Worm (Caenorhabditis elegans) whole organism, young adult: Measurements from ENCODE around the gene Y57G7A.6.

ENCODE experiments used
- B0336.3 ChIP-seq: fragments of 200-800 bp; sonication (Bioruptor generic); IDR thresholded peaks from 2 replicates; pipeline ENCODE4 v1.3.6; 2022; ENCODE audit warnings: missing genetic modification characterization, missing compliant biosample characterization
- C06A6.2 ChIP-seq: fragments of 200-800 bp; sonication (Bioruptor generic); conservative IDR thresholded peaks from 2 replicates; pipeline ENCODE4 v1.3.6; 2022; ENCODE audit warnings: missing genetic modification characterization, missing compliant biosample characterization
- C17E4.6 ChIP-seq: fragments of 200-800 bp; sonication (Bioruptor generic); IDR thresholded peaks from 2 replicates; pipeline ENCODE4 v1.3.6; 2022; ENCODE audit warnings: missing genetic modification reagents, missing genetic modification characterization, missing compliant biosample characterization
- D2030.7 ChIP-seq: fragments of 200-800 bp; sonication (Bioruptor generic); IDR thresholded peaks from 2 replicates; pipeline ENCODE4 v1.3.6; 2022; ENCODE audit warnings: missing genetic modification reagents, missing genetic modification characterization, missing compliant biosample characterization
- F22D6.2 ChIP-seq: sonication (generic microtip); optimal IDR thresholded peaks from 2 replicates; lab custom pipeline; 2016; ENCODE audit warnings: mild to moderate bottlenecking, missing genetic modification characterization, missing compliant biosample characterization
- F33H1.4 ChIP-seq: fragments of 200-800 bp; sonication (Bioruptor generic); IDR thresholded peaks from 2 replicates; pipeline ENCODE4 v1.3.6; 2022; ENCODE audit warnings: missing genetic modification reagents, missing genetic modification characterization, missing compliant biosample characterization
- F39B2.1 ChIP-seq: fragments of 200-800 bp; sonication (Bioruptor generic); IDR thresholded peaks from 2 replicates; pipeline ENCODE4 v1.3.6; 2022; ENCODE audit warnings: missing genetic modification reagents, missing genetic modification characterization, missing compliant biosample characterization
- F55B11.4 ChIP-seq: sonication (generic microtip); optimal IDR thresholded peaks from 2 replicates; lab custom pipeline; 2016; ENCODE audit warnings: missing compliant biosample characterization, missing genetic modification characterization, borderline replicate concordance; ENCODE audit not compliant: insufficient read depth
- Y53F4B.3 ChIP-seq: fragments of 200-800 bp; sonication (Bioruptor generic); IDR thresholded peaks from 2 replicates; pipeline ENCODE4 v1.3.6; 2022; ENCODE audit warnings: missing genetic modification reagents, missing genetic modification characterization, missing compliant biosample characterization
- Y53G8AR.9 ChIP-seq: fragments of 200-800 bp; sonication (Bioruptor generic); conservative IDR thresholded peaks from 2 replicates; pipeline ENCODE4 v1.3.6; 2022; ENCODE audit warnings: missing genetic modification reagents, missing genetic modification characterization, missing compliant biosample characterization
- Y67H2A.10 ChIP-seq: fragments of 200-800 bp; sonication (Bioruptor generic); conservative IDR thresholded peaks from 2 replicates; pipeline ENCODE4 v1.3.6; 2022; ENCODE audit warnings: missing genetic modification reagents, missing genetic modification characterization, missing compliant biosample characterization
- Y79H2A.3 ChIP-seq: fragments of 200-800 bp; sonication (Bioruptor generic); conservative IDR thresholded peaks from 2 replicates; pipeline ENCODE4 v1.3.6; 2022; ENCODE audit warnings: missing genetic modification reagents, missing genetic modification characterization, missing compliant biosample characterization
- Y95B8A.8 ChIP-seq: fragments of 200-800 bp; sonication (Bioruptor generic); IDR thresholded peaks from 2 replicates; pipeline ENCODE4 v1.3.6; 2022; ENCODE audit warnings: missing genetic modification reagents, missing genetic modification characterization, missing compliant biosample characterization
- ama-1 ChIP-seq, 3 experiments: fragments of 150-350 bp in 1 of 3; sonication (generic microtip) in 2 of 3; optimal IDR thresholded peaks; 2 replicates each; lab custom pipeline; 2014 to 2018; ENCODE audit warnings: missing biosample characterization in 2 of 3, missing genetic modification characterization in 2 of 3, missing genetic modification reagents in 2 of 3
- aptf-2 ChIP-seq: fragments of 200-800 bp; sonication (Bioruptor generic); conservative IDR thresholded peaks from 2 replicates; pipeline ENCODE4 v1.3.6; 2022; ENCODE audit warnings: missing genetic modification reagents, missing genetic modification characterization, missing compliant biosample characterization
- athp-1 ChIP-seq: sonication (generic microtip); optimal IDR thresholded peaks from 2 replicates; lab custom pipeline; 2017; ENCODE audit warnings: mild to moderate bottlenecking, missing genetic modification characterization, missing compliant biosample characterization
- attf-3 ChIP-seq: fragments of 200-800 bp; sonication (Bioruptor generic); conservative IDR thresholded peaks from 2 replicates; pipeline ENCODE4 v1.3.6; 2022; ENCODE audit warnings: missing genetic modification reagents, missing genetic modification characterization, missing compliant biosample characterization
- attf-6 ChIP-seq: fragments of 200-800 bp; sonication (Bioruptor generic); IDR thresholded peaks from 2 replicates; pipeline ENCODE4 v1.3.6; 2022; ENCODE audit warnings: missing genetic modification reagents, missing genetic modification characterization, missing compliant biosample characterization
- bed-2 ChIP-seq: fragments of 200-800 bp; sonication (Bioruptor generic); IDR thresholded peaks from 2 replicates; pipeline ENCODE4 v1.3.6; 2022; ENCODE audit warnings: missing genetic modification reagents, missing genetic modification characterization, missing compliant biosample characterization
- cebp-2 ChIP-seq: fragments of 200-800 bp; sonication (Bioruptor generic); IDR thresholded peaks from 2 replicates; pipeline ENCODE4 v1.3.6; 2022; ENCODE audit warnings: missing genetic modification characterization, missing compliant biosample characterization
- ceh-58 ChIP-seq: fragments of 200-800 bp; sonication (Bioruptor generic); IDR thresholded peaks from 2 replicates; pipeline ENCODE4 v1.3.6; 2022; ENCODE audit warnings: missing genetic modification characterization, missing compliant biosample characterization
- ceh-79 ChIP-seq: sonication (generic microtip); optimal IDR thresholded peaks from 2 replicates; lab custom pipeline; 2017; ENCODE audit warnings: mild to moderate bottlenecking, missing genetic modification characterization, missing compliant biosample characterization
- chd-7 ChIP-seq: sonication (generic microtip); optimal IDR thresholded peaks from 2 replicates; lab custom pipeline; 2016; ENCODE audit warnings: mild to moderate bottlenecking, missing genetic modification characterization, moderate library complexity, missing compliant biosample characterization
- dox-1 ChIP-seq: fragments of 200-800 bp; sonication (Bioruptor generic); IDR thresholded peaks from 2 replicates; pipeline ENCODE4 v1.3.6; 2022; ENCODE audit warnings: missing genetic modification reagents, missing genetic modification characterization, missing compliant biosample characterization
- efl-1 ChIP-seq: fragments of 150-350 bp; optimal IDR thresholded peaks from 2 replicates; lab custom pipeline; 2014; ENCODE audit warnings: missing biosample characterization, missing genetic modification reagents, missing genetic modification characterization
- egl-44 ChIP-seq: fragments of 200-800 bp; sonication (Bioruptor generic); IDR thresholded peaks from 2 replicates; pipeline ENCODE4 v1.3.6; 2022; ENCODE audit warnings: missing genetic modification reagents, missing genetic modification characterization, missing compliant biosample characterization
- egrh-3 ChIP-seq: fragments of 200-800 bp; sonication (Bioruptor generic); IDR thresholded peaks from 2 replicates; pipeline ENCODE4 v1.3.6; 2022; ENCODE audit warnings: missing genetic modification reagents, missing genetic modification characterization, missing compliant biosample characterization
- fkh-3 ChIP-seq: sonication (generic microtip); optimal IDR thresholded peaks from 2 replicates; lab custom pipeline; 2016; ENCODE audit warnings: mild to moderate bottlenecking, missing genetic modification characterization, missing compliant biosample characterization
- lin-40 ChIP-seq: sonication (generic microtip); optimal IDR thresholded peaks from 2 replicates; lab custom pipeline; 2016; ENCODE audit warnings: missing genetic modification characterization, mild to moderate bottlenecking, missing compliant biosample characterization, missing genotype, missing genetic modification reagents
- lsl-1 ChIP-seq: fragments of 200-800 bp; sonication (Bioruptor generic); optimal IDR thresholded peaks from 2 replicates; lab custom pipeline; 2018; ENCODE audit warnings: mild to moderate bottlenecking, missing genetic modification characterization, moderate library complexity, missing compliant biosample characterization
- lsy-27 ChIP-seq: sonication (generic microtip); optimal IDR thresholded peaks from 2 replicates; lab custom pipeline; 2017; ENCODE audit warnings: missing genetic modification characterization, mild to moderate bottlenecking, missing compliant biosample characterization, antibody characterized with exemption, missing genotype, borderline replicate concordance; ENCODE audit not compliant: insufficient read depth
- madf-3 ChIP-seq: fragments of 200-800 bp; sonication (Bioruptor generic); IDR thresholded peaks from 2 replicates; pipeline ENCODE4 v1.3.6; 2022; ENCODE audit warnings: missing genetic modification reagents, missing genetic modification characterization, missing compliant biosample characterization
- madf-6 ChIP-seq: fragments of 200-800 bp; sonication (Bioruptor generic); IDR thresholded peaks from 2 replicates; pipeline ENCODE4 v1.3.6; 2022; ENCODE audit warnings: missing genetic modification reagents, missing genetic modification characterization, missing compliant biosample characterization
- mcd-1 ChIP-seq: fragments of 200-800 bp; sonication (Bioruptor generic); IDR thresholded peaks from 2 replicates; pipeline ENCODE4 v1.3.6; 2022; ENCODE audit warnings: missing genetic modification reagents, missing genetic modification characterization, missing compliant biosample characterization
- mes-4 ChIP-seq: sonication (generic microtip); optimal IDR thresholded peaks from 2 replicates; lab custom pipeline; 2016; ENCODE audit warnings: missing genotype, missing genetic modification characterization, missing compliant biosample characterization
- nfya-1 ChIP-seq: sonication (generic microtip); optimal IDR thresholded peaks from 2 replicates; lab custom pipeline; 2017; ENCODE audit warnings: antibody characterized with exemption, missing compliant biosample characterization, missing genetic modification characterization, borderline replicate concordance; ENCODE audit not compliant: insufficient read depth
- nfya-2 ChIP-seq: fragments of 200-800 bp; sonication (Bioruptor generic); IDR thresholded peaks from 2 replicates; pipeline ENCODE4 v1.3.6; 2022; ENCODE audit warnings: missing genetic modification reagents, missing genetic modification characterization, missing compliant biosample characterization
- nfyb-1 ChIP-seq: fragments of 200-800 bp; sonication (Bioruptor generic); IDR thresholded peaks from 2 replicates; pipeline ENCODE4 v1.3.6; 2022; ENCODE audit warnings: missing genetic modification reagents, missing genetic modification characterization, missing compliant biosample characterization
- nhr-90 ChIP-seq: sonication (generic microtip); optimal IDR thresholded peaks from 2 replicates; lab custom pipeline; 2016; ENCODE audit warnings: missing genotype, mild to moderate bottlenecking, missing genetic modification characterization, missing compliant biosample characterization
- sea-2 ChIP-seq: fragments of 200-800 bp; sonication (Bioruptor generic); IDR thresholded peaks from 2 replicates; pipeline ENCODE4 v1.3.6; 2022; ENCODE audit warnings: missing genetic modification characterization, missing compliant biosample characterization
- snpc-1.3 ChIP-seq: sonication (generic microtip); optimal IDR thresholded peaks from 2 replicates; lab custom pipeline; 2017; ENCODE audit warnings: missing genetic modification characterization, mild to moderate bottlenecking, missing compliant biosample characterization, antibody characterized with exemption, moderate library complexity, missing genotype, missing genetic modification reagents; ENCODE audit not compliant: insufficient read depth
- tlf-1 ChIP-seq: fragments of 200-800 bp; sonication (Bioruptor generic); optimal IDR thresholded peaks from 2 replicates; lab custom pipeline; 2018; ENCODE audit warnings: mild to moderate bottlenecking, missing genetic modification characterization, missing compliant biosample characterization
- unc-62 ChIP-seq: fragments of 150-350 bp; optimal IDR thresholded peaks from 2 replicates; lab custom pipeline; 2014; ENCODE audit warnings: missing biosample characterization, missing genetic modification reagents, missing genetic modification characterization
- zfh-2 ChIP-seq: fragments of 200-800 bp; sonication (Bioruptor generic); conservative IDR thresholded peaks from 2 replicates; pipeline ENCODE4 v1.3.6; 2022; ENCODE audit warnings: missing genetic modification reagents, missing genetic modification characterization, missing compliant biosample characterization
- ztf-18 ChIP-seq: sonication (generic microtip); optimal IDR thresholded peaks from 2 replicates; lab custom pipeline; 2016; ENCODE audit warnings: missing genotype, mild to moderate bottlenecking, missing genetic modification characterization, missing compliant biosample characterization

Gene Y57G7A.6

DNA sequence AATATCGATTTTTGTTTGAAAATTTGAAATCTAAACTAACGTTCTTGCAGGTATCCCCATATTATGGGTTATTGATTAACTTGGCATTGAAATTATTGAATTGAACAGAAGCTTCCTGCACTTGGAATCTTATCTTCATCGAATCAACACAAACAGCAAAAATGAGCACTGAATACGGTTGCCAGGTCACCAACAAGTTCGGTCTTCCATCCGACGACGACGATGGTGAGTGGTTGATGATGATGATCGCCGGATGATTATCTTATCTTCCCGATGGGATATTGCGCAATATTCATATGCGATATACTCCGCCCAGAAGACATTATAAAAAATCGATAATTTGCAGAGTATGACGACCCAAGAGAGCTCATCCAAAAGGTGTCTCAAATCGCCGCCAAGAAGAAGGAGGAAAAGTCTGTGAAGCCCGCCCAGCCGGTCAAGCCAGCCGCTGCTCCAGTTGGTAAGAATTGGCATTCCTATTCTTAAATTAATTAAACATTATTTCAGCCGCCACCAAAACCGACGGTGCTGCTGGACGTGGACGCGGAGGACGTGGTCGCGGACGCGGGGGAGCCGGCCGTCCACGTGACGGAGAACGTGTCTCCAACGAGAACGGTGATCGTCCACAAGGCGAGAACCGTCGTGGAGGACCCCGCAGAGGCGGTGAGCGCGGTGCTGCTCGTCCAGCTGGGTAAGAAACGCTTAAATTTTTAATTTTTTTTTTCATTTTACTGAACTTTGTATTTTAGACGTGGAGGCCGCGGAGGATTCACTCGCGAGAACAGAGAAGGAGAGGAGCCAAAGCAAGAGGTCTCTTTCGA is 35.8 kb upstream of the Y57G7A.6 start, which contains the start of gene vig-1 (continued):
- TF ChIP-seq C06A6.2 (GFP tag; lab: Robert Waterston, UW) (no peak), nfya-1 (tag; lab: Kevin White, UChicago) (no peak), mcd-1 (GFP tag; lab: Robert Waterston, UW) (peak; percentile 58), attf-6 (GFP tag; lab: Robert Waterston, UW) (peak; percentile 12; the same call in 1 of the 2 replicates), zfh-2 (GFP tag; lab: Robert Waterston, UW) (peak; percentile 90), chd-7 (tag; lab: Kevin White, UChicago) (no peak), madf-3 (GFP tag; lab: Robert Waterston, UW) (peak; percentile 27; the same call in 1 of the 2 replicates), bed-2 (no peak), nfyb-1 (GFP tag; lab: Robert Waterston, UW) (no peak), nhr-90 (no peak), dox-1 (GFP tag; lab: Robert Waterston, UW) (peak; percentile 66), ztf-18 (no peak), Y79H2A.3 (GFP tag; lab: Robert Waterston, UW) (no peak), F22D6.2 (tag; lab: Kevin White, UChicago) (no peak), Y67H2A.10 (GFP tag; lab: Robert Waterston, UW) (no peak), fkh-3 (no peak), aptf-2 (GFP tag; lab: Robert Waterston, UW) (no peak), madf-6 (GFP tag; lab: Robert Waterston, UW) (peak; percentile 8; the same call in 1 of the 2 replicates), C17E4.6 (GFP tag; lab: Robert Waterston, UW) (no peak), F55B11.4 (tag; lab: Kevin White, UChicago) (no peak), efl-1 (GFP tag; lab: Kevin White, UChicago) (no peak), Y95B8A.8 (no peak), lin-40 (tag; lab: Kevin White, UChicago) (no peak), ama-1 (optimal IDR thresholded peaks at IDR 0.05; lab: Kevin White, UChicago) (no peak), ama-1 (GFP tag; optimal IDR thresholded peaks at IDR 0.05; lab: Kevin White, UChicago) (no peak), egl-44 (GFP tag; lab: Robert Waterston, UW) (peak; percentile 27; the same call in 1 of the 2 replicates), tlf-1 (GFP tag; lab: Kevin White, UChicago) (no peak), B0336.3 (GFP tag; lab: Robert Waterston, UW) (peak; percentile 59), unc-62 (GFP tag; lab: Kevin White, UChicago) (no peak), ceh-58 (GFP tag; lab: Robert Waterston, UW) (no peak), athp-1 (tag; lab: Kevin White, UChicago) (peak; percentile 5), F39B2.1 (GFP tag; lab: Robert Waterston, UW) (no peak), Y53G8AR.9 (GFP tag; lab: Robert Waterston, UW) (peak; percentile 57; the same call in 1 of the 2 replicates)

DNA sequence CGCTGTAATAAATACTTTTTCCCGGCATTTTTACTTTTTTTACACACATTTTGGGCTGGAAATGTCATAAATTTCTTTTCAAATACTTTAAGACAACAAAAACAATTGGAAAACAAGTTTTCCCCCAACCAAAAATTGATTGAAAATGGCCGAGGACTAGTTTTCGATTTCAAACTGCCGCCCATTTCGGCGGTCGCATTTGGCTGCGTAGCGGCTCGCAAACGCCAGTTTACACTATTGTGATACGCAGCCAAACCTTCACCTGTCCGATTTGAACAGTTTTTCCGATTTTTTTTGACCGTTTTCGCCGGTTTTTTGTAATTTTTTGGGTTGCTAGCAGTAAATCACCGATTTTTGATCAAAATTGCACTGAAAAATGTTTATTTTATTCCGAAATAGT is 35.0 kb upstream of the Y57G7A.6 start:
- TF ChIP-seq athp-1 (tag; lab: Kevin White, UChicago) (peak; percentile 95), zfh-2 (GFP tag; lab: Robert Waterston, UW) (peak; percentile 84), D2030.7 (GFP tag; lab: Robert Waterston, UW) (peak; percentile 97), Y53F4B.3 (GFP tag; lab: Robert Waterston, UW) (peak; percentile 78; the same call in 1 of the 2 replicates), lsl-1 (GFP tag; lab: Kevin White, UChicago) (peak; percentile 84), C17E4.6 (GFP tag; lab: Robert Waterston, UW) (peak; percentile 87), nfya-2 (no peak), attf-3 (GFP tag; lab: Robert Waterston, UW) (peak; percentile 82), Y79H2A.3 (GFP tag; lab: Robert Waterston, UW) (peak; percentile 76; the same call in 1 of the 2 replicates), ceh-79 (tag; lab: Kevin White, UChicago) (peak; percentile 57), cebp-2 (GFP tag; lab: Robert Waterston, UW) (peak; percentile 80; the same call in 1 of the 2 replicates), F33H1.4 (GFP tag; lab: Robert Waterston, UW) (peak; percentile 84), lsy-27 (peak; percentile 10), snpc-1.3 (peak; percentile 80), mes-4 (tag; lab: Kevin White, UChicago) (no peak), sea-2 (GFP tag; lab: Robert Waterston, UW) (no peak), nfyb-1 (GFP tag; lab: Robert Waterston, UW) (peak; percentile 96), egrh-3 (GFP tag; lab: Robert Waterston, UW) (peak; percentile 73)
